ENCODE assay signal across 3 fruit fly cellular contexts in the genomic region with DNA sequence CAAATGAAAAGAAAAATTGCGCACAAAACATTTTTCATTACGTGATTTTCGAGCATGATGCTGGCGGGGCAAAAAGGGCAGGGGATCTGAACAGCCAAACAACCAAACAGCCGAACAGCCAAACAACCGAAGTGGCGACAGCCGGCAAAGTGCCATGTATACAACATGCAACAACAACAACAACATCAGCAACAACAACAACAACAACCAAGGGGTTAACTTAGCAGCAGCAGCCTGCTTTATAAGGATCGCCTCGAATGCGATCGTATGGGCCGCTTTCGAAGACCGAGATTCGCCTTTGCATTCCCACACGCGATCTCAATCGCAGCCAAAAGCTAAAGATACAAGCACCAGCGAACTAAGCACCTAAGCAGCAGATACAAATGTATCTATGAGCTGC.
TF ChIP-seq lines count a peak whose summit lies in the region.

No protein-coding gene starts in this region.

- no peak for TF ChIP-seq CTCF in whole organism, embryonic (GFP tag; optimal IDR thresholded peaks at IDR 0.05; lab: Kevin White, UChicago)

TF ChIP-seq in whole organism, embryonic, 481 proteins besides CTCF, POLR2A, EP300 and RAD21:
- TF ChIP-seq Ets65A (GFP tag; lab: Kevin White, UChicago) (peak; percentile 15), CG4360 (GFP tag; IDR thresholded peaks at IDR 0.05; lab: Robert Waterston, UW) (peak; percentile 91), CG9932 (GFP tag; IDR thresholded peaks at IDR 0.05; lab: Robert Waterston, UW) (no peak)

TF ChIP-seq in whole organism, prepupa, 60 proteins besides CTCF, POLR2A, EP300 and RAD21:
- TF ChIP-seq eg (GFP tag; IDR thresholded peaks at IDR 0.05; lab: Robert Waterston, UW) (no peak), CG4318 (GFP tag; optimal IDR thresholded peaks at IDR 0.05; lab: Kevin White, UChicago) (no peak), CG10669 (GFP tag; optimal IDR thresholded peaks at IDR 0.05; lab: Kevin White, UChicago) (no peak), Eip78C (GFP tag; lab: Kevin White, UChicago) (peak; percentile 42), pdm3 (GFP tag; optimal IDR thresholded peaks at IDR 0.05; lab: Kevin White, UChicago) (no peak), vri (GFP tag; optimal IDR thresholded peaks at IDR 0.05; lab: Kevin White, UChicago) (peak; percentile 34), ss (GFP tag; optimal IDR thresholded peaks at IDR 0.05; lab: Kevin White, UChicago) (peak in 1 of 2 experiments; percentile 90), CG11762 (GFP tag; optimal IDR thresholded peaks at IDR 0.05; lab: Kevin White, UChicago; ENCODE audit: insufficient read depth) (no peak), spab (GFP tag; optimal IDR thresholded peaks at IDR 0.05; lab: Kevin White, UChicago) (no peak), CG34406 (GFP tag; optimal IDR thresholded peaks at IDR 0.05; lab: Kevin White, UChicago) (no peak), Ets96B (tag; optimal IDR thresholded peaks at IDR 0.05; lab: Kevin White, UChicago) (no peak)

TF ChIP-seq in whole organism, pupa, 21 proteins besides CTCF, POLR2A, EP300 and RAD21:
- peak; percentile 3 for TF ChIP-seq CG13204 (GFP tag; optimal IDR thresholded peaks at IDR 0.05; lab: Kevin White, UChicago)
- TF ChIP-seq CG4496 (GFP tag; IDR thresholded peaks at IDR 0.05; lab: Robert Waterston, UW) = no peak
TF ChIP-seq in whole organism, pupa: peak in this region for 1.
